Fruit fly (Drosophila melanogaster): ENCODE results near the gene Eig71Eh.

Gene Eig71Eh

DNA sequence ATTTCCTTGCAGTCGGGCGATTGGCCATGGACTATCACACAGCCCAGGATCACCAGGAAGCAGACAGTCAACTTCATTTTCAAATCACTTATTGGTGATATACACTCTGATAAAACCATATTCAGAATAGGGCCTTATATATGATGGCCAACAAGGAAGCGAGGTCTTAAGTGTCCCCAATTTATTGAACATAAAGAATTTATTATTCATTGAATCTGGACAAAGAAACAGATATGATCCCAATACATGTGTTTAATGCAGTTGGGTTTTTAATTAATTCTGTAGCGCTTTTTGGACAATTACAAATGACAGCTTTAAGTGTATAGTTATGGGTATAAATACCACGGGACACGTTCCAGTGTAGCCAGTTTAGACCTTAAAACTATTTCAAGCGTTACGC lies at the start of gene Eig71Eh, which contains the start of gene Eig71Ei:
TSS of gene Eig71Eh (minus strand) at position 101 of the 400 bp plus-strand sequence.
TSS of gene Eig71Ei (plus strand) at position 367 of the 400 bp plus-strand sequence.
- TF ChIP-seq psq (optimal IDR thresholded peaks at IDR 0.05): no peak
- no peak for TF ChIP-seq h (optimal IDR thresholded peaks at IDR 0.05)
- TF ChIP-seq ttk (optimal IDR thresholded peaks at IDR 0.05): no peak
- no peak for TF ChIP-seq insv (optimal IDR thresholded peaks at IDR 0.05)
- no peak for TF ChIP-seq Myc (optimal IDR thresholded peaks at IDR 0.05)
- TF ChIP-seq Sin3A (optimal IDR thresholded peaks at IDR 0.05): no peak

dm6 chr3L:15708579-15708978 lies 49.3 kb upstream of the Eig71Eh start:
- TF ChIP-seq Sin3A (optimal IDR thresholded peaks at IDR 0.05) (no peak), Myc (optimal IDR thresholded peaks at IDR 0.05) (no peak), psq (optimal IDR thresholded peaks at IDR 0.05) (no peak), h (optimal IDR thresholded peaks at IDR 0.05) (no peak), ttk (optimal IDR thresholded peaks at IDR 0.05) (no peak), insv (optimal IDR thresholded peaks at IDR 0.05) (no peak)

- TF ChIP-seq Sin3A (optimal IDR thresholded peaks at IDR 0.05) (no peak), ttk (optimal IDR thresholded peaks at IDR 0.05) (no peak), h (optimal IDR thresholded peaks at IDR 0.05) (no peak), psq (optimal IDR thresholded peaks at IDR 0.05) (no peak), Myc (optimal IDR thresholded peaks at IDR 0.05) (no peak), insv (optimal IDR thresholded peaks at IDR 0.05) (no peak)
These were observed 48.9 kb upstream of the Eig71Eh start for dm6 chr3L:15708158-15708557.

DNA sequence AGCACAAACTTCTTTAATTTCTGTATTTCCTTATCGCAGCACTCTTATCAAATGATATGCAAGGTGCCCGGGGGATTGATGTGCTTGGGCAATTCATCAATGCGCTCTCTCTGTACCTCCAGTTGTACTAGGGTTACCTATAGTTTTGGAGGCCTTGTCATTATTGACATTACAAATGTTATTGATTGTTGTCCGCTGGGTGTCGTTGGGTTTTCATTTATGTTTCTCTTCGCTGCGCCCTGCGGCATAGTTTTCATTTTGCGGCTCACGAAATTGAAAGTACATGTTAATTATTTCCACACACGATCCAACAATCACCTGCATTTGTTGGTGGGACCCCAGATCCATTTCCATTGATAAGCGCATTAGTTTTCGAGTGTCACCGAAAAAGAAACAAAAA lies 47.0 kb upstream of the Eig71Eh start:
- TF ChIP-seq Sin3A (optimal IDR thresholded peaks at IDR 0.05) (no peak), Myc (optimal IDR thresholded peaks at IDR 0.05) (no peak), insv (optimal IDR thresholded peaks at IDR 0.05) (no peak), ttk (optimal IDR thresholded peaks at IDR 0.05) (no peak), psq (optimal IDR thresholded peaks at IDR 0.05) (no peak), h (optimal IDR thresholded peaks at IDR 0.05) (no peak)

- TF ChIP-seq insv (optimal IDR thresholded peaks at IDR 0.05): no peak
- no peak for TF ChIP-seq Sin3A (optimal IDR thresholded peaks at IDR 0.05)
- TF ChIP-seq Myc (optimal IDR thresholded peaks at IDR 0.05): no peak
- no peak for TF ChIP-seq h (optimal IDR thresholded peaks at IDR 0.05)
- TF ChIP-seq ttk (optimal IDR thresholded peaks at IDR 0.05): no peak
- no peak for TF ChIP-seq psq (optimal IDR thresholded peaks at IDR 0.05)
These were observed 45.2 kb upstream of the Eig71Eh start for dm6 chr3L:15704250-15704985.

DNA sequence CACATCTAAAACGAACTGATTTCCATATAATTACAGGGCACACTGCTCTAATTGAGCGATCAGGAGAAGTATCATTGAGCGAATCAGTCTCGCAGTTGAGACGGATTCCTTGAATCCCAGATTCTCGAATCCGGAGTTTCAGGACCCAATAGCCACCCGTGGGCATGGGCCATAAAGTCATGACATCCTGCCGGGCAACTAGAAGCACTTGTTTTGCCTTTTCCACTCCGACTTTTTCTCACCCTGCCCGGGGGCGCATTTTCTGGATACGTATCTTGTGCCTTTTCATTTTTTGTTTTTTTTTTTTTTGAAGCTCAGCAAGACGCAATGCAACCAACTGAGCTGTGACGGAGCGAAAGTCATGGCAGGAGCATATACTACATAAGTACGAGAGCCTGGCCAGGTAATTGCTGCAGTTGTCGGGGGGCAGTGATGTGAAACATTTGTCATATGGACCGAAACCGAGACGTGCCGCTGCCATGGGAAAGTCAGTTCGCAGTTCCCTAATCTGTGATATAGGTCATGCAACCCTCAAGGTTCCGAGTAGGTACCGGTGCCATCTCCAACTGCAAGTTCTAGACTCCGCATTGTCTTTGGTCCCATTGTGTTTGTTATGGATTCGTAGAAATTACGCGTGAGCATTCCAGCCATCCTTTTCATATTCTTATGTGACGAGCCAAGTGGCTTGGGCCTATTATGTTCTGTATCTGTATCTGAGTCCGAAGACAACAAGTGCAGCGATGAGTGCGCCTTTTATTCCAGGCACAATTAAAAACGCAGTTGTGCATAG lies 44.3 kb upstream of the Eig71Eh start:
- no peak for TF ChIP-seq psq (optimal IDR thresholded peaks at IDR 0.05)
- no peak for TF ChIP-seq ttk (optimal IDR thresholded peaks at IDR 0.05)
- no peak for TF ChIP-seq insv (optimal IDR thresholded peaks at IDR 0.05)
- TF ChIP-seq h (optimal IDR thresholded peaks at IDR 0.05): no peak
- TF ChIP-seq Myc (optimal IDR thresholded peaks at IDR 0.05): no peak
- no peak for TF ChIP-seq Sin3A (optimal IDR thresholded peaks at IDR 0.05)

DNA sequence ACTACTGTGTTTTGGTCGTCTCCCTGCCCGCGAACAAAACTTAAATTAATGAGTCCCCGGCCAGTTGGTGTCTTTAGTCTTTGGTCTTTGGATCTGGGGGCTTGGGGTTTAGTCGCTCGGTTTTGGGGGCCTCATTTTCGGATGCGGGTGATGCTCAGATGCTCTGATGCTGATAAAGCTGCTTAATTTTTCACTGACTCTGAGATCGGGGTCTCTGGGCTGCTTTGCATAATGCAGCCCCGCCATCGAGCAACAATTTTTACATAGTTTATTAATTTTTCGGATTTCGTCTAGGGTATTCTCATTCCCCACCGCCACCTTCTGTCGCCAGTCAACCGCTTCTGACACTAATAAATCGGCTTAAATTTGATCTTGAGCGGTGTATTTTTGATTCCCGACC lies 43.0 kb upstream of the Eig71Eh start:
- no peak for TF ChIP-seq psq (optimal IDR thresholded peaks at IDR 0.05)
- TF ChIP-seq ttk (optimal IDR thresholded peaks at IDR 0.05): no peak
- no peak for TF ChIP-seq h (optimal IDR thresholded peaks at IDR 0.05)
- TF ChIP-seq Sin3A (optimal IDR thresholded peaks at IDR 0.05): no peak
- TF ChIP-seq insv (optimal IDR thresholded peaks at IDR 0.05): no peak
- TF ChIP-seq Myc (optimal IDR thresholded peaks at IDR 0.05): no peak

DNA sequence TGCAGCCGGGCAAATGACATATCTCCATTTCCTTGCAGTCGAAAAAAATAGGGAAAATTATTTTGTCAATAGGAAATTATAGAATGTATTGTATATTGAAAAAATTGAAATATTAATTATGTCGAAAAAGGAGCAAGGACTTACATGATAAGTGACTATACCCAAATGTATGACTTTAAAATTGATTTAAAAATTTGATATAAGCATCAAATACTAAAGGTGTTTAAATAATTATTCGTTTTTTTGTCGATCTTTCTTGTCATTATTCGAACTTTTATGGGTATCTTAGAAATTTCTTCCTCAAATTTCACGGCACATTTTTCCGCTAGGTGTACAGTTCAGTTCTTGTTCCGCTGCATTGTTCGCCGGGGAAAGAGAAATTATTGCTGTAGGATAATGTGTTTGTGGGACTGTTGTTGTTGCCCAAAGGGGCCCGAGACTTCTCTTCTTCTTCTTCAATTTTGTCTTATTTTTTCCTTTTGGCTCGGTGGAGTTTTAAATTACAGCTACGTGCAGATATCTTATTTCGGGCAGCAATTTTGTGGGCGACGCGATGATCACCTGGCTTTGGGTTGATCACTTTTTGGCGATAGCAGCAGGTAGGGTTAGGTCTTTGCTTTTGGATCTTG lies 41.2 kb upstream of the Eig71Eh start:
- TF ChIP-seq Sin3A (optimal IDR thresholded peaks at IDR 0.05) (no peak), ttk (optimal IDR thresholded peaks at IDR 0.05) (no peak), insv (optimal IDR thresholded peaks at IDR 0.05) (no peak)

DNA sequence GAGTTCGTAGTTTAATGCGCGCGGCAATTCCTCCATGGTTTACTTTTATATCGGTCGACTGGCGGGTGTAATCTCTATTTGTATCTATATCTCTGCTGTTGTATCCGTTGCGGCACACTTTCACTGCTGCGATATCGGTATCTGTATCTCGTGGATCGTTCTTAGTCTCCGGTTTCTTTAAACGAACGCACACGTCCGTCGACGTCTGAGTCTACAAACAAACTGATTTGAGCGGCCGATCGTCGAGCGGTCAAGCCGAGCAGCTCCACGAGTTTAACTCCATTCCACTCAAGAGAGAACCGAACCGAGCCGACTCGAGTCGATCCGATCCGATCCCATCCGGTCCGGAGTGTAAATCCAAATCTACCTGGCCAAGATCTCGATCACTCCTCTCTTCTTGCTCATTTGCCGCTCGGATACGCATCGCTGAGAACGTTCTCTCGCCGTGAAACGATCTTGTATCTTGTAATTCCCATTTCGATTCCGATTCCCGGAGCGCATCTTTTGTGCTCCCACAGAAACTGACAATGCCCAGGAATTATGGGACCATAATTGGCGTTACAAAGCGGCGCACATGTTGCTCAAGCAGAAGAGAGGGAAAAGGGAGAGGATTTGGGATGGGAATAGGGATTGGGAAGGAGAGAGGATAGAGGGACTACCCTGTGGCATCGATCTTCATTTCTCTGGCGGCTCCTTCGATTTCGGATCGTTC lies 40.5 kb upstream of the Eig71Eh start, which contains the start of gene comm2:
TSS of gene comm2 (minus strand) at position 225 of the 712 bp plus-strand sequence.
- TF ChIP-seq Sin3A (optimal IDR thresholded peaks at IDR 0.05): no peak
- no peak for TF ChIP-seq Myc (optimal IDR thresholded peaks at IDR 0.05)
- no peak for TF ChIP-seq insv (optimal IDR thresholded peaks at IDR 0.05)
- no peak for TF ChIP-seq psq (optimal IDR thresholded peaks at IDR 0.05)
- TF ChIP-seq ttk (optimal IDR thresholded peaks at IDR 0.05): no peak
- TF ChIP-seq h (optimal IDR thresholded peaks at IDR 0.05): no peak

dm6 chr3L:15697916-15698315 lies 38.7 kb upstream of the Eig71Eh start:
- TF ChIP-seq psq (optimal IDR thresholded peaks at IDR 0.05) (no peak), insv (optimal IDR thresholded peaks at IDR 0.05) (no peak), Myc (optimal IDR thresholded peaks at IDR 0.05) (no peak), Sin3A (optimal IDR thresholded peaks at IDR 0.05) (no peak), ttk (optimal IDR thresholded peaks at IDR 0.05) (no peak), h (optimal IDR thresholded peaks at IDR 0.05) (no peak)

- TF ChIP-seq insv (optimal IDR thresholded peaks at IDR 0.05) (no peak), Sin3A (optimal IDR thresholded peaks at IDR 0.05) (no peak), h (optimal IDR thresholded peaks at IDR 0.05) (no peak), psq (optimal IDR thresholded peaks at IDR 0.05) (no peak), ttk (optimal IDR thresholded peaks at IDR 0.05) (no peak), Myc (optimal IDR thresholded peaks at IDR 0.05) (no peak)
These were observed 36.0 kb upstream of the Eig71Eh start for dm6 chr3L:15695195-15695594.

Measured in Kc167 (cell line).